Fruit fly (Drosophila melanogaster): Measurements from ENCODE around the gene CG32486.

dm6 chr3L:3060054-3060979 lies 10.3 kb downstream of the CG32486 start:
- peak; percentile 99 for TF ChIP-seq bab1 (GFP tag; optimal IDR thresholded peaks at IDR 0.05)
- TF ChIP-seq CG7101 (tag; optimal IDR thresholded peaks at IDR 0.05): peak; percentile 100
- TF ChIP-seq CG11617 (GFP tag; optimal IDR thresholded peaks at IDR 0.05): peak; percentile 100
- peak; percentile 100 for TF ChIP-seq Crg-1 (GFP tag; optimal IDR thresholded peaks at IDR 0.05)
- TF ChIP-seq CG7045 (GFP tag; optimal IDR thresholded peaks at IDR 0.05): peak; percentile 100
- peak; percentile 100 for TF ChIP-seq CG1620 (GFP tag; optimal IDR thresholded peaks at IDR 0.05)
- TF ChIP-seq Hr96 (GFP tag; optimal IDR thresholded peaks at IDR 0.05): peak; percentile 100
- peak; percentile 100 for TF ChIP-seq kay (GFP tag; ENCODE audit: borderline replicate concordance)
- TF ChIP-seq tj (GFP tag; optimal IDR thresholded peaks at IDR 0.05): peak; percentile 98
- peak; percentile 100 for TF ChIP-seq toe (GFP tag; optimal IDR thresholded peaks at IDR 0.05)
- peak; percentile 98 for TF ChIP-seq pad (GFP tag; optimal IDR thresholded peaks at IDR 0.05)

Measured in whole organism, adult.